Worm (Caenorhabditis elegans) whole organism, early embryonic: ENCODE data around the gene F19C6.5.
A peak's percentile ranks its signal among the peaks of the same experiment; 100 is the strongest.

Experiments
- B0310.2 ChIP-seq: sonication (generic microtip); optimal IDR thresholded peaks from 2 replicates; lab custom pipeline; 2016; ENCODE audit warnings: mild to moderate bottlenecking, missing genetic modification characterization, missing compliant biosample characterization
- F13C5.2 ChIP-seq: sonication (generic microtip); optimal IDR thresholded peaks from 2 replicates; lab custom pipeline; 2017; ENCODE audit warnings: mild to moderate bottlenecking, missing genetic modification characterization, inconsistent platforms, missing compliant biosample characterization
- aly-1 ChIP-seq: sonication (generic microtip); optimal IDR thresholded peaks from 2 replicates; lab custom pipeline; 2016; ENCODE audit warnings: missing genetic modification characterization, missing compliant biosample characterization
- ama-1 ChIP-seq: fragments of 150-350 bp; optimal IDR thresholded peaks from 2 replicates; lab custom pipeline; 2014
- ceh-13 ChIP-seq: fragments of 200-800 bp; sonication (Bioruptor generic); optimal IDR thresholded peaks from 2 replicates; lab custom pipeline; 2018; ENCODE audit warnings: mild to moderate bottlenecking, missing genetic modification characterization, missing compliant biosample characterization
- ceh-36 ChIP-seq: sonication (generic microtip); optimal IDR thresholded peaks from 2 replicates; lab custom pipeline; 2016; ENCODE audit warnings: missing genetic modification characterization, inconsistent platforms, missing compliant biosample characterization
- ets-7 ChIP-seq: sonication (generic microtip); optimal IDR thresholded peaks from 2 replicates; lab custom pipeline; 2016; ENCODE audit warnings: missing genotype, missing genetic modification characterization, missing compliant biosample characterization
- flt-1 ChIP-seq: fragments of 200-800 bp; sonication (Bioruptor generic); IDR thresholded peaks from 2 replicates; pipeline ENCODE4 v1.3.6; 2022; ENCODE audit warnings: missing genetic modification characterization, missing compliant biosample characterization
- hmbx-1 ChIP-seq: sonication (generic microtip); optimal IDR thresholded peaks from 2 replicates; lab custom pipeline; 2016; ENCODE audit warnings: mild to moderate bottlenecking, missing genetic modification characterization, missing compliant biosample characterization
- hmg-4 ChIP-seq: fragments of 200-800 bp; sonication (Bioruptor generic); optimal IDR thresholded peaks from 2 replicates; lab custom pipeline; 2018; ENCODE audit warnings: mild to moderate bottlenecking, missing genetic modification characterization, missing compliant biosample characterization
- hnd-1 ChIP-seq: sonication (generic microtip); optimal IDR thresholded peaks from 2 replicates; lab custom pipeline; 2016; ENCODE audit warnings: missing genetic modification characterization, missing compliant biosample characterization
- pes-1 ChIP-seq: fragments of 200-800 bp; sonication (Bioruptor generic); IDR thresholded peaks from 2 replicates; pipeline ENCODE4 v1.3.6; 2022; ENCODE audit warnings: missing genetic modification reagents, missing genetic modification characterization, missing compliant biosample characterization
- scrt-1 ChIP-seq: fragments of 200-800 bp; sonication (Bioruptor generic); IDR thresholded peaks from 2 replicates; pipeline ENCODE4 v1.3.6; 2022; ENCODE audit warnings: missing genetic modification characterization, missing compliant biosample characterization
- sea-1 ChIP-seq: fragments of 200-800 bp; sonication (Bioruptor generic); conservative IDR thresholded peaks from 2 replicates; pipeline ENCODE4 v1.3.6; 2022; ENCODE audit warnings: missing genetic modification characterization, missing compliant biosample characterization
- tbx-11 ChIP-seq: fragments of 200-800 bp; sonication (Bioruptor generic); IDR thresholded peaks from 2 replicates; pipeline ENCODE4 v1.3.6; 2022; ENCODE audit warnings: missing genetic modification characterization, missing compliant biosample characterization
- tbx-37 ChIP-seq: fragments of 200-800 bp; sonication (Bioruptor generic); conservative IDR thresholded peaks from 2 replicates; pipeline ENCODE4 v1.3.6; 2022; ENCODE audit warnings: missing genetic modification reagents, missing genetic modification characterization, missing compliant biosample characterization
- tra-4 ChIP-seq: sonication (generic microtip); optimal IDR thresholded peaks from 2 replicates; lab custom pipeline; 2017; ENCODE audit warnings: missing genetic modification characterization, missing compliant biosample characterization

The F19C6.5 gene

ce11 chrX:9987166-9987565 is 2.4 kb upstream of the F19C6.5 start:
- TF ChIP-seq sea-1 (GFP tag; lab: Robert Waterston, UW) (no peak), tbx-37 (GFP tag; lab: Robert Waterston, UW) (no peak), ceh-36 (tag; lab: Kevin White, UChicago) (no peak), flt-1 (GFP tag; lab: Robert Waterston, UW) (no peak), tbx-11 (no peak), tra-4 (tag; lab: Kevin White, UChicago) (no peak), pes-1 (no peak)

DNA sequence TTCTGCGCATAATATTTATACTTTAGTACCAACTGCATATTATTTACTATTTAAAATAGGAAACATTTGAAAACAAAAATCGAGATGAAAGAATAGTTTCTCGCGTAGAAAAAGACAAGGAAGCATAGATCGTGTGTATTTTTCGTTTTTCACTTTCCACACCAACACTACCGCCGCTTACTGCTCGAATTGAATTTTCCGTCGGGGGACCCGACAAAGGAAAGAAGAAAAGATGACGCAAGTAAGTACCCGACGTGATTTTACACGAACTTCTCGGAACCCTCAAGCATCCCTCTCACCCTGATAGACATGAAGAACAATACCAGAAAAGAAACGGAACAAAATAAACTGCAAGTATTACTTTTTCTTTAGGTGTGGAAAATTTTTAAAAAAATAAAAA is 3.5 kb downstream of the F19C6.5 start:
- no peak for TF ChIP-seq tra-4 (tag; lab: Kevin White, UChicago)
- no peak for TF ChIP-seq hmbx-1 (tag; lab: Kevin White, UChicago)
- no peak for TF ChIP-seq hmg-4 (GFP tag; lab: Kevin White, UChicago)
- TF ChIP-seq ama-1 (lab: Kevin White, UChicago): no peak
- no peak for TF ChIP-seq flt-1 (GFP tag; lab: Robert Waterston, UW)
- no peak for TF ChIP-seq tbx-11
- no peak for TF ChIP-seq ceh-13 (GFP tag; lab: Kevin White, UChicago)
- no peak for TF ChIP-seq tbx-37 (GFP tag; lab: Robert Waterston, UW)
- TF ChIP-seq ets-7 (tag; lab: Kevin White, UChicago): no peak
- TF ChIP-seq F13C5.2: no peak
- no peak for TF ChIP-seq aly-1 (tag; lab: Kevin White, UChicago)
- no peak for TF ChIP-seq ceh-36 (tag; lab: Kevin White, UChicago)
- no peak for TF ChIP-seq hnd-1 (tag; lab: Kevin White, UChicago)
- TF ChIP-seq pes-1: no peak
- no peak for TF ChIP-seq scrt-1 (GFP tag; lab: Robert Waterston, UW)
- TF ChIP-seq sea-1 (GFP tag; lab: Robert Waterston, UW): no peak

DNA sequence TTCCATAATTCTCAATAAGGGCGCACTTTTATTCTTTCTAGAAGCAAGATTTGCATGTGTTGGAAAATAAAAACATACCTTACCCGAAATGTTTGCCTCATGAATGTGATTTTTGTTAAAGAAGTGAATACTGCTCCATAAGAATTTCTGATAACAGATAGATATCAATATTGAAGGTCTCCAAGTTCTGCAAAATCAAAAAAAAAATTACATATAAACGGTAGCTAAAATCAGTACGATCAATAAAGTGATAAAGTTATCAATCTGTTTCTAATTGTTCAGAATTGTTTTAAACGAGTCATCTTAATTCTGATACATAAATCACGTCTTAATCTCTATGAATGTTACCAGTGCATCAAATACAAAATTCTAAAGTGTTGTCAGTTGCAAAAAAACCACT is 8.5 kb downstream of the F19C6.5 start, which contains the start of gene mgl-1:
Gene mgl-1, minus strand, starts transcription at position 101 of the 400 bp plus-strand sequence.
- TF ChIP-seq ceh-13 (GFP tag; lab: Kevin White, UChicago) (no peak), ceh-36 (tag; lab: Kevin White, UChicago) (no peak), hnd-1 (tag; lab: Kevin White, UChicago) (no peak), tra-4 (tag; lab: Kevin White, UChicago) (no peak), pes-1 (no peak), flt-1 (GFP tag; lab: Robert Waterston, UW) (no peak), B0310.2 (tag; lab: Kevin White, UChicago) (no peak), F13C5.2 (no peak)

- TF ChIP-seq tbx-11 (no peak), tra-4 (tag; lab: Kevin White, UChicago) (no peak), sea-1 (GFP tag; lab: Robert Waterston, UW) (no peak), pes-1 (no peak), ceh-36 (tag; lab: Kevin White, UChicago) (no peak)
Observed at ce11 chrX:9965275-9965674, 19.5 kb downstream of the F19C6.5 start, which contains the start of gene pssy-1. Gene pssy-1 (plus strand): TSS chrX:9965592.

DNA sequence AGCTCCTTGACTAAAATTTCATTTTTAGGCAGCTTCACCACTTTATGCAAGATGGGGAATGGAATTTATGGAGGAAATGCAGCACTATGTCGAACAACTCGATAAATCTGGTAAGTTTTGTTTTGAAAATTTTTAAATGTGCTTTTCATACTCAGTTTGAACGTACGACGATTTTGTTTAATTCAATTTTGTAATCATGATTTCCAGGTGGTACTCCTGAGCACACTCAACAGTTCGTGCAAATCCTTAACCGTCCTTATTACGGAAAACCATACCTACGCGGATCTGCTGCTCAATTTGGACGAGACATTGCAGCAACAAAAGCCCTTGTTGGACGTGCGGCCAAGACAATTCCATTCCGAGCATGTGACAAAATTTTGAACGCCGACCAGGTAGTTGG is 22.2 kb downstream of the F19C6.5 start:
- TF ChIP-seq aly-1 (tag; lab: Kevin White, UChicago): no peak
- TF ChIP-seq tra-4 (tag; lab: Kevin White, UChicago): no peak
- TF ChIP-seq ama-1 (lab: Kevin White, UChicago): no peak
- no peak for TF ChIP-seq hnd-1 (tag; lab: Kevin White, UChicago)
- TF ChIP-seq scrt-1 (GFP tag; lab: Robert Waterston, UW): no peak
- no peak for TF ChIP-seq F13C5.2
- TF ChIP-seq flt-1 (GFP tag; lab: Robert Waterston, UW): no peak

DNA sequence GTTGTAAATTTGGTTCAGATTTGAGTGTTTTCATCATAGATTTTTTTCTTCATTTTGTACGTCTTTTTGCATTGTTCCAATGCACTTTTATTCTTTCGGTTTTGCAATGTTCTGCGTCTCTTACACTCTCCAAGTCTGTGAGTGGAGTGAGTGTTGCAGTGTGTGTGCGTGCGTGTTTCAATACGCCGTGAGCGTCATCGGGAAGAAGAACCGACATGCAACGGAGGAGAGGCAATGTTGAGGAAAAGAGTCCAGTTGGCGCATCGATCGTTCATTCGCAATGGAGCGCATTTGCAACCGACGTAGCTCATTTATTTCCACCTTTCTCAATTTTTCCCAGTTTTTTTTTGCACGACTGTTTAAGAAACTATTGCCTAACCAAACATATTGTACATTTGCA is 26.2 kb downstream of the F19C6.5 start, which contains the start of gene ZC506.1:
Gene ZC506.1, plus strand, starts transcription at position 400 of the 400 bp plus-strand sequence.
- no peak for TF ChIP-seq sea-1 (GFP tag; lab: Robert Waterston, UW)
- TF ChIP-seq ceh-13 (GFP tag; lab: Kevin White, UChicago): no peak
- TF ChIP-seq ets-7 (tag; lab: Kevin White, UChicago): peak; percentile 36
- no peak for TF ChIP-seq tbx-37 (GFP tag; lab: Robert Waterston, UW)
- no peak for TF ChIP-seq tra-4 (tag; lab: Kevin White, UChicago)
- peak; percentile 93 for TF ChIP-seq F13C5.2
- no peak for TF ChIP-seq hnd-1 (tag; lab: Kevin White, UChicago)
- TF ChIP-seq hmbx-1 (tag; lab: Kevin White, UChicago): no peak
- TF ChIP-seq flt-1 (GFP tag; lab: Robert Waterston, UW): peak; percentile 44; the same call in 1 of the 2 replicates
- no peak for TF ChIP-seq aly-1 (tag; lab: Kevin White, UChicago)
- TF ChIP-seq B0310.2 (tag; lab: Kevin White, UChicago): peak; percentile 4
- no peak for TF ChIP-seq ceh-36 (tag; lab: Kevin White, UChicago)
- no peak for TF ChIP-seq pes-1
- no peak for TF ChIP-seq ama-1 (lab: Kevin White, UChicago)
- peak; percentile 68 for TF ChIP-seq hmg-4 (GFP tag; lab: Kevin White, UChicago)
- TF ChIP-seq scrt-1 (GFP tag; lab: Robert Waterston, UW): no peak
- TF ChIP-seq tbx-11: peak; percentile 52; the same call in 1 of the 2 replicates

DNA sequence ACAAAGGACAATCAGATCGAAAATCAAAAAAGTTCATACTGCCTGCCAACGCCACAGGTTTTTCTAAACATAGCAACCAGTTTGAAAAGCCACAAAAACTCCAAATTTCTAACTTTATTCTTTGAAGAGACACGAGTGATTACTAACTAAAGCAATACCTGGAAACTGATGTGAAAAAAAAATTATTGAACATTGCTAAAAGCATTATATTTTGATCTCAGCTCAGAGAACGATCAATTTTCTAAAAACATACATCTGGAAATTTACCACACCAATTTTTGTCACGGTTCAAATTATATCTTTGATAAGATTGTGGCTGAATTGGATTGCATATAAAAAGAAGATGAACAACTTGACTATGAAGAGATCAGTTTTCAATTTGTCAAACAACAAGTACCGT is 27.3 kb downstream of the F19C6.5 start:
- TF ChIP-seq tra-4 (tag; lab: Kevin White, UChicago) (no peak), hmg-4 (GFP tag; lab: Kevin White, UChicago) (no peak), ceh-36 (tag; lab: Kevin White, UChicago) (no peak), tbx-37 (GFP tag; lab: Robert Waterston, UW) (no peak), hmbx-1 (tag; lab: Kevin White, UChicago) (no peak), hnd-1 (tag; lab: Kevin White, UChicago) (no peak), scrt-1 (GFP tag; lab: Robert Waterston, UW) (no peak), ets-7 (tag; lab: Kevin White, UChicago) (no peak), aly-1 (tag; lab: Kevin White, UChicago) (no peak), ceh-13 (GFP tag; lab: Kevin White, UChicago) (no peak), pes-1 (no peak), flt-1 (GFP tag; lab: Robert Waterston, UW) (no peak), ama-1 (lab: Kevin White, UChicago) (no peak), F13C5.2 (no peak)
